Fruit fly (Drosophila melanogaster) whole organism, wandering third instar larva: ENCODE results near the gene CG12017.

Experiments used
- N ChIP-seq: fragments of >200 bp; optimal IDR thresholded peaks from 2 replicates; lab custom pipeline; 2018; ENCODE audit warnings: missing biosample characterization, missing external identifiers, missing genetic modification characterization

The CG12017 gene

dm6 chr3L:3339695-3340226 is 59.7 kb downstream of the CG12017 start (continued):
- no peak for TF ChIP-seq N (GFP tag; lab: Kevin White, UChicago)
- TF ChIP-seq, all 38 proteins: peak for 10
